Fruit fly (Drosophila melanogaster): ENCODE results near the gene Asciz.

Asciz gene

dm6 chr3L:3166200-3166695 is at the start of gene Asciz:
Gene Asciz (minus strand): TSS chr3L:3166250.
- TF ChIP-seq insv (optimal IDR thresholded peaks at IDR 0.05), result no peak
- no peak for TF ChIP-seq Sin3A (optimal IDR thresholded peaks at IDR 0.05)
- TF ChIP-seq psq (optimal IDR thresholded peaks at IDR 0.05), result no peak

- TF ChIP-seq h (optimal IDR thresholded peaks at IDR 0.05) (no peak), insv (optimal IDR thresholded peaks at IDR 0.05) (no peak), Myc (optimal IDR thresholded peaks at IDR 0.05) (no peak), Sin3A (optimal IDR thresholded peaks at IDR 0.05) (no peak), ttk (optimal IDR thresholded peaks at IDR 0.05) (no peak), psq (optimal IDR thresholded peaks at IDR 0.05) (no peak)
These were observed 42.8 kb upstream of the Asciz start, which contains the start of the genes CG32269 and CG32270 for dm6 chr3L:3208895-3209294. Gene CG32269 (minus strand): TSS chr3L:3208985. Gene CG32270 (minus strand): TSS chr3L:3208985.

- TF ChIP-seq ttk (optimal IDR thresholded peaks at IDR 0.05) (no peak), Myc (optimal IDR thresholded peaks at IDR 0.05) (no peak), Sin3A (optimal IDR thresholded peaks at IDR 0.05) (no peak), h (optimal IDR thresholded peaks at IDR 0.05) (no peak), insv (optimal IDR thresholded peaks at IDR 0.05) (no peak), psq (optimal IDR thresholded peaks at IDR 0.05) (no peak)
These were observed 40.2 kb upstream of the Asciz start, which contains the start of gene CG33160 for dm6 chr3L:3206263-3206662. Gene CG33160 (minus strand): TSS chr3L:3206363.

dm6 chr3L:3205349-3205748 is 39.3 kb upstream of the Asciz start, which contains the start of gene CG32277:
Gene CG32277 (minus strand): TSS chr3L:3205449.
- TF ChIP-seq insv (optimal IDR thresholded peaks at IDR 0.05), result no peak
- no peak for TF ChIP-seq h (optimal IDR thresholded peaks at IDR 0.05)
- TF ChIP-seq Sin3A (optimal IDR thresholded peaks at IDR 0.05), result no peak
- no peak for TF ChIP-seq psq (optimal IDR thresholded peaks at IDR 0.05)
- TF ChIP-seq ttk (optimal IDR thresholded peaks at IDR 0.05), result no peak

DNA sequence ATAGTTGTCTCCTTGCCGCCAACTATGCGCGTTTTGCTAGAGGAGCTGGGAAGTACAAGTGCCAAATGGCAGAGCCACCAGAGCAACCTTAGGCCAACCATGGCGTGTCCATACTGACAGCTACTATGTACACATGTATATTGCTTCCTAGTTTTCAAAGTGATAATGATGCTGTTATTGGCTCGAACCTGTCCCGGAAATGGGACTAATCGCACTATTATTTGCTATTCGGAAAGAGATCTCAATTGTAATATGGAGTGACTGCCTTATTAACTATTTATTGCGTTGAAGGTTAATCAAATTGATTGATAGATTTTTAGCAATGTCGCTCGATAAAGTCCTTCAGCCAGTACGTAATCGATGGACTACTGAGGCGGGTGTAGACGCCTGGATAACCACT is 38.3 kb upstream of the Asciz start, which contains the start of gene CG33159:
Gene CG33159 (minus strand): TSS at position 101 of the 400 bp plus-strand sequence.
- TF ChIP-seq ttk (optimal IDR thresholded peaks at IDR 0.05) (no peak), Myc (optimal IDR thresholded peaks at IDR 0.05) (no peak), Sin3A (optimal IDR thresholded peaks at IDR 0.05) (no peak), insv (optimal IDR thresholded peaks at IDR 0.05) (no peak), h (optimal IDR thresholded peaks at IDR 0.05) (no peak), psq (optimal IDR thresholded peaks at IDR 0.05) (no peak)

dm6 chr3L:3203062-3203461 is 37.0 kb upstream of the Asciz start, which contains the start of gene CG32271:
Gene CG32271 (minus strand): TSS chr3L:3203162.
- no peak for TF ChIP-seq Sin3A (optimal IDR thresholded peaks at IDR 0.05)
- no peak for TF ChIP-seq h (optimal IDR thresholded peaks at IDR 0.05)
- no peak for TF ChIP-seq ttk (optimal IDR thresholded peaks at IDR 0.05)
- TF ChIP-seq Myc (optimal IDR thresholded peaks at IDR 0.05), result no peak
- TF ChIP-seq insv (optimal IDR thresholded peaks at IDR 0.05), result no peak

DNA sequence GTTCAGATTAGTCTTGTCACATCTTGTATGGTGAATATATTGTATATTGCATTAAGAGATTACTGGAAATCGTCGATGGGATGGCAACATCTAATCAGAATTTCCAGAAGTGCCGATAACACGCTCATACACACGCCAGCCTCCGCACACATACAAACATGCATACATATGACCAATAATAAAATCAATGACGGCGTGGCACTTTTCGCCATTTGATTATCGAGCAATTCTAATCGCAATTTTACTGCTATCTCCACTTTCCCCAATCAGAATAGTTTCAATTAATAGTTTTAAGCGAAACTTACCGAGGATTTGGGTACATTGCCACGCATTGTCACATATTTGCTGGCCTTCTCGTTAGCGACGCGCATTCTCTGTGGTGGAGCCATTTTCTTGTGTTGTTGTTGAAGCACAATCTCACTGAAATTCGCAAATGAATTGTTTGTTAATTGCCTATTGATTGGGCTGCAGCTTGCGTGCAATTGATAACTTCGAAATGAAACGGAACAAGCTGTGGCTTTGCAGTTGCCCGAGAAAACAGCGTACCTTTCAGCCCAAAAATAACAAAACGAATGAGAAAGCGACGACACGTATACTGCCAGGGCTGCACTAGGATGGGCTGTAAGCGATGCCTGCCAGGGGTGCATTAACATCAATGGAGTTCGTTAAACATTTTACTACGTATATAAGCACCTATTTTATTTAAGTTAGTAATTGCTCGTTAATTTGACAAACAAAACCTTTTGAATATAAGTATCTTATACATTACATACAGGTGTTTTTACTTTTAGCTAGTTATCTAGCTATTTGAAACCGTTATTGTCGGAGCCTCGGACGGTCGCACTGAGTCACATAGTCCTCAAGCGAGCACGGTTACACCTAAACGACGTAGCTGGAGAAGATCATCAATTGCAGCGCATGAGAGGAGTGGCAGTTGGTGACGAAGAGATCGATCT is 32.7 kb upstream of the Asciz start, which contains the start of the genes CG32276 and gry:
Gene CG32276 (minus strand): TSS at position 601 of the 956 bp plus-strand sequence.
Gene gry (plus strand): TSS at position 644 of the 956 bp plus-strand sequence.
- TF ChIP-seq Myc (optimal IDR thresholded peaks at IDR 0.05), result no peak
- no peak for TF ChIP-seq h (optimal IDR thresholded peaks at IDR 0.05)
- TF ChIP-seq insv (optimal IDR thresholded peaks at IDR 0.05), result no peak
- TF ChIP-seq Sin3A (optimal IDR thresholded peaks at IDR 0.05), result no peak
- no peak for TF ChIP-seq ttk (optimal IDR thresholded peaks at IDR 0.05)
- TF ChIP-seq psq (optimal IDR thresholded peaks at IDR 0.05), result no peak

- no peak for TF ChIP-seq insv (optimal IDR thresholded peaks at IDR 0.05)
- TF ChIP-seq psq (optimal IDR thresholded peaks at IDR 0.05), result no peak
- TF ChIP-seq Myc (optimal IDR thresholded peaks at IDR 0.05), result no peak
- no peak for TF ChIP-seq Sin3A (optimal IDR thresholded peaks at IDR 0.05)
- TF ChIP-seq ttk (optimal IDR thresholded peaks at IDR 0.05), result no peak
- no peak for TF ChIP-seq h (optimal IDR thresholded peaks at IDR 0.05)
These were observed 31.4 kb upstream of the Asciz start, which contains the start of gene CG14966 for dm6 chr3L:3197464-3197863. Gene CG14966 (minus strand): TSS chr3L:3197631.

DNA sequence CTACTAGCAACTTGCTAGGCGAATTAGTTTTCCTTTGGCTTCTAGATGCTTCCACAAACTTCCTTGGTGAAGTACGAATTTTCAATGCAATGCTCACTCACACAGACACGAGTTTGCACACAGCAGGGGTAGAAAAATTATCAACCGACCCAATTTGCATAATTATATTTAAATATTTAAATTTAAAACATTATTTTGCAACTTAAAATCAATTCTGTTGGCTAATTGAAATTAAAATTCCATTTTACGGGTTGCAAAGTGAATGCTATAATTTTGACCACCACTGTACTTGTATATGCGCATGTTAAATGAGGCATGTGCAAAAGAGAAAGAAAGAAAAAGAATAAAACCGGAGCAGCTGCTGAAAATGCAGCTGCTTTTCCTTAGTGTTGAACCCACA is 28.0 kb upstream of the Asciz start:
- TF ChIP-seq insv (optimal IDR thresholded peaks at IDR 0.05) (no peak), h (optimal IDR thresholded peaks at IDR 0.05) (no peak), psq (optimal IDR thresholded peaks at IDR 0.05) (no peak), ttk (optimal IDR thresholded peaks at IDR 0.05) (no peak), Sin3A (optimal IDR thresholded peaks at IDR 0.05) (no peak), Myc (optimal IDR thresholded peaks at IDR 0.05) (no peak)

DNA sequence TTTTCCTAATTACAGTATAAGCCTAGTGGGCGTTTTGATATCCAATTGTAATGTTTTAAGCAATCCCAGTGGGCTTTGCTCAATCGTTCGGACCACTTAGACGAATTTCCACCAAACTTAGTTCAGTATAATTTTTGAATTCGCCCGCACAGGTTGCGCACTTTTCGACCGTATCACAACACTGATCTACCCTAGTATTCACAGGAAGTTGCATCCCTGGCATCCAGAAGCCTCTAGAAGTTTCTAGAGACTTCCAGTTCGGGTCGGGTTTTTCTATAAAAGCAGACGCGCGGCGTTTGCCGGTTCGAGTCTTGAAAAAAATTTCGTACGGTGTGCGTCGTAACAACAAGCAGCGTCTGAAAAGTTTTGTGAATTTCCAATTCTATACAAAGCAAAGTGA is 26.9 kb upstream of the Asciz start, which contains the start of gene Hsp83:
Gene Hsp83 (plus strand): TSS at position 58 of the 400 bp plus-strand sequence.
- TF ChIP-seq insv (optimal IDR thresholded peaks at IDR 0.05) (peak; percentile 70), Sin3A (optimal IDR thresholded peaks at IDR 0.05) (no peak)

DNA sequence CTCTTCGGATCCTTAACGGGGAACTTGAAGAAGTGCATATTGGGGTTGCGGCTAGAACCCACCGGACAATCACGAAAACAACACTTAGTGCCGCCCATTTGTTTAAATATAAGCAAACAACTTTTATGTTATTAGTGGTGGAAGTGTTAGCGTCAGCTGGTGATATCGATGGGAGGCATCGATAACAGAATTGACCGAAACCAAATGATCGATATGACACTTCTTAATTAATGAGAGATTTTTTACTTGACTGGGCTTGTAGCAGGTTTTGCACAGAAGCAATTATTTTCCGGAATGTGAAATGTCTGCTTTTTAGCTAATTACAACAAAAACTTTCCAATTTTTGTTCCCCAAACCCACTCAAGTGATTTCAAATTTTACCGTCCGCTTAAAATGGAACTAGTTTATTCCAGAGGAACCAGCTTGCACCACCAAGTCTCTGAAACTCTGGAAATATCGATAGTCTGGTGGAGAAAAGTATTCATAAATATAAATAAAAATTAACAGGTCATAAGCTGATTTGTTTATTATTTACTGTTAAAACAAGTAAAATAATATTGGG is 26.4 kb upstream of the Asciz start, which contains the start of gene CG14965:
Gene CG14965 (minus strand): TSS at position 159 of the 562 bp plus-strand sequence.
- TF ChIP-seq Sin3A (optimal IDR thresholded peaks at IDR 0.05), result no peak
- no peak for TF ChIP-seq Myc (optimal IDR thresholded peaks at IDR 0.05)
- TF ChIP-seq h (optimal IDR thresholded peaks at IDR 0.05), result no peak
- no peak for TF ChIP-seq ttk (optimal IDR thresholded peaks at IDR 0.05)
- no peak for TF ChIP-seq insv (optimal IDR thresholded peaks at IDR 0.05)
- TF ChIP-seq psq (optimal IDR thresholded peaks at IDR 0.05), result no peak

- TF ChIP-seq Sin3A (optimal IDR thresholded peaks at IDR 0.05) (no peak), h (optimal IDR thresholded peaks at IDR 0.05) (no peak), insv (optimal IDR thresholded peaks at IDR 0.05) (no peak), psq (optimal IDR thresholded peaks at IDR 0.05) (no peak), Myc (optimal IDR thresholded peaks at IDR 0.05) (no peak), ttk (optimal IDR thresholded peaks at IDR 0.05) (no peak)
These were observed 23.6 kb upstream of the Asciz start, which contains the start of the genes CG42525 and CG14958 for dm6 chr3L:3189647-3190046. Gene CG42525 (minus strand): TSS chr3L:3189747. Gene CG14958 (plus strand): TSS chr3L:3189978.

Data from Kc167 (cell line).